Worm (Caenorhabditis elegans) whole organism, L2 larva: Measurements from ENCODE around the gene yif-1.

Experiments used
- alr-1 ChIP-seq: fragments of 150-350 bp; optimal IDR thresholded peaks from 2 replicates; lab custom pipeline; 2014; ENCODE audit warnings: missing biosample characterization, missing genetic modification characterization
- ceh-16 ChIP-seq: fragments of 150-350 bp; optimal IDR thresholded peaks from 2 replicates; lab custom pipeline; 2014; ENCODE audit warnings: missing biosample characterization, missing genetic modification characterization
- ceh-82 ChIP-seq: fragments of 150-350 bp; optimal IDR thresholded peaks from 2 replicates; lab custom pipeline; 2014; ENCODE audit warnings: missing biosample characterization, missing genetic modification characterization
- elt-3 ChIP-seq: sonication (generic microtip); optimal IDR thresholded peaks from 2 replicates; lab custom pipeline; 2017; ENCODE audit warnings: missing biosample characterization, missing genetic modification characterization
- lin-39 ChIP-seq: fragments of 150-350 bp; optimal IDR thresholded peaks from 2 replicates; lab custom pipeline; 2014; ENCODE audit warnings: missing biosample characterization, missing genetic modification reagents, missing genetic modification characterization
- lsy-2 ChIP-seq, 2 experiments: fragments of 150-350 bp in 1 of 2; sonication (generic microtip) in 1 of 2; optimal IDR thresholded peaks; 2 replicates each; lab custom pipeline; 2014 to 2017; ENCODE audit warnings: missing biosample characterization in 2 of 2, missing genetic modification characterization in 2 of 2
- mab-5 ChIP-seq: fragments of 150-350 bp; optimal IDR thresholded peaks from 2 replicates; lab custom pipeline; 2014; ENCODE audit warnings: missing biosample characterization, missing genetic modification characterization
- mdl-1 ChIP-seq, 2 experiments: fragments of 150-350 bp in 1 of 2; sonication (generic microtip) in 1 of 2; optimal IDR thresholded peaks; 2 replicates each; lab custom pipeline; 2017; ENCODE audit warnings: missing biosample characterization in 2 of 2, missing genetic modification characterization in 2 of 2
- nhr-11 ChIP-seq: fragments of 150-350 bp; optimal IDR thresholded peaks from 2 replicates; lab custom pipeline; 2014; ENCODE audit warnings: missing biosample characterization, missing genetic modification characterization
- nhr-23 ChIP-seq: fragments of 150-350 bp; optimal IDR thresholded peaks from 2 replicates; lab custom pipeline; 2014; ENCODE audit warnings: missing biosample characterization, missing genetic modification reagents, missing genetic modification characterization
- nhr-237 ChIP-seq: fragments of 150-350 bp; optimal IDR thresholded peaks from 2 replicates; lab custom pipeline; 2014; ENCODE audit warnings: missing biosample characterization, missing genetic modification characterization
- unc-39 ChIP-seq: fragments of 150-350 bp; optimal IDR thresholded peaks from 2 replicates; lab custom pipeline; 2014; ENCODE audit warnings: missing biosample characterization, missing genetic modification characterization
- ztf-11 ChIP-seq: sonication (generic microtip); optimal IDR thresholded peaks from 2 replicates; lab custom pipeline; 2017; ENCODE audit warnings: missing biosample characterization, missing genetic modification characterization

- no peak for TF ChIP-seq unc-39
- TF ChIP-seq nhr-11 = no peak
- TF ChIP-seq elt-3 (tag; lab: Kevin White, UChicago) = no peak
- no peak for TF ChIP-seq ceh-16 (tag; lab: Kevin White, UChicago)
- no peak for TF ChIP-seq alr-1 (tag; lab: Kevin White, UChicago)
- TF ChIP-seq nhr-237 (tag; lab: Kevin White, UChicago) = no peak
- no peak for TF ChIP-seq mab-5
- no peak for TF ChIP-seq ceh-82 (tag; lab: Kevin White, UChicago)
- no peak for TF ChIP-seq nhr-23 (tag; lab: Kevin White, UChicago)
- no peak for TF ChIP-seq lin-39 (tag; lab: Kevin White, UChicago)
- peak in 1 of 2 experiments; percentile 17 for TF ChIP-seq lsy-2 (tag; optimal IDR thresholded peaks at IDR 0.05; lab: Kevin White, UChicago)
- TF ChIP-seq ztf-11 (tag; lab: Kevin White, UChicago) = no peak
- no peak for TF ChIP-seq mdl-1 (tag; optimal IDR thresholded peaks at IDR 0.05; lab: Kevin White, UChicago)
Measured at ce11 chrV:10035586-10035985, 19.1 kb downstream of the yif-1 start.
